Fruit fly (Drosophila melanogaster): Measurements from ENCODE around the gene COX7A.

DNA sequence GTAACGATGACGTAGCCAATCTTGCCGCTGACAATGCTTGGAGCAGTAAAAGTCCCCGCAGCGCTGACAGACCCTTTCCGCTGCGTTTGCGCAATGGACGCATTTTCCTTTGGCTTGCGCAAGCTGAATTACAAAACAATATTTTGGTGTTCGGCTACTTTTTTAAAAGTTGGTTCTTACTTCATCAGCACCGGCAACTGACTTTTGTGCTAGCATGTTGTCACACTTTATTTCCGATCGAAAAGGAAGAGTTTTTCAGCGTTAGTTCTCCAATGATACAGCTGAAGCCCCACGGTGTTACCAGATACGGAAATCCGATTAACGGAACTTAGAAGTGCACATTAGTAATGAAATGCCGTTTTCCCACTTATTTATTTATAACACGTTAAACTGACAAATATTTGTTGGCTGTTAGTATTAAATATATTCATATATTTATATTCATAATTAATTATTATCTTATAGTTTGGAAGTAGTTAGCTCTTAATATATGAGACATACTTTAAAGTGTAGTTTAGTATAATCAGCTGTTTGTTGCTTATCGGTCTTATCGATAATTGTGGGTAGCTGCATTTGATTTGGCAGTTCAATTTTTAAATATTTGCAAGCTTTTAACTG is 21.5 kb upstream of the COX7A start, which contains the start of the genes Veneno and CG7963:
- TF ChIP-seq CG8478 (optimal IDR thresholded peaks at IDR 0.05) (no peak), psq (optimal IDR thresholded peaks at IDR 0.05) (no peak), Dll (optimal IDR thresholded peaks at IDR 0.05) (no peak), EcR (GFP tag; optimal IDR thresholded peaks at IDR 0.05) (no peak)
